Worm (Caenorhabditis elegans) whole organism, L2 larva: ENCODE results near the gene nova-1.

Experiments
- alr-1 ChIP-seq: fragments of 150-350 bp; optimal IDR thresholded peaks from 2 replicates; lab custom pipeline; 2014; ENCODE audit warnings: missing biosample characterization, missing genetic modification characterization
- ama-1 ChIP-seq: fragments of 150-350 bp; optimal IDR thresholded peaks from 2 replicates; lab custom pipeline; 2018; ENCODE audit warnings: inconsistent platforms
- dmd-4 ChIP-seq: sonication (generic microtip); optimal IDR thresholded peaks from 2 replicates; lab custom pipeline; 2017; ENCODE audit warnings: missing biosample characterization, missing genetic modification characterization
- egl-27 ChIP-seq: sonication (generic microtip); optimal IDR thresholded peaks from 3 replicates; lab custom pipeline; 2017; ENCODE audit warnings: missing biosample characterization, missing genetic modification reagents, missing genetic modification characterization
- lsy-2 ChIP-seq, 2 experiments: fragments of 150-350 bp in 1 of 2; sonication (generic microtip) in 1 of 2; optimal IDR thresholded peaks; 2 replicates each; lab custom pipeline; 2014 to 2017; ENCODE audit warnings: missing biosample characterization in 2 of 2, missing genetic modification characterization in 2 of 2
- mab-5 ChIP-seq: fragments of 150-350 bp; optimal IDR thresholded peaks from 2 replicates; lab custom pipeline; 2014; ENCODE audit warnings: missing biosample characterization, missing genetic modification characterization
- nhr-11 ChIP-seq: fragments of 150-350 bp; optimal IDR thresholded peaks from 2 replicates; lab custom pipeline; 2014; ENCODE audit warnings: missing biosample characterization, missing genetic modification characterization
- nhr-12 ChIP-seq: fragments of 150-350 bp; optimal IDR thresholded peaks from 2 replicates; lab custom pipeline; 2014; ENCODE audit warnings: missing biosample characterization, missing genetic modification characterization
- peb-1 ChIP-seq: fragments of 150-350 bp; optimal IDR thresholded peaks from 2 replicates; lab custom pipeline; 2014; ENCODE audit warnings: missing biosample characterization, missing genetic modification characterization
- skn-1 ChIP-seq: sonication (generic microtip); optimal IDR thresholded peaks from 2 replicates; lab custom pipeline; 2017; ENCODE audit warnings: missing biosample characterization, missing genetic modification characterization
- unc-39 ChIP-seq: fragments of 150-350 bp; optimal IDR thresholded peaks from 2 replicates; lab custom pipeline; 2014; ENCODE audit warnings: missing biosample characterization, missing genetic modification characterization
- unc-62 ChIP-seq: fragments of 150-350 bp; optimal IDR thresholded peaks from 2 replicates; lab custom pipeline; 2014; ENCODE audit warnings: missing biosample characterization, missing genetic modification reagents, missing genetic modification characterization
- ztf-11 ChIP-seq: sonication (generic microtip); optimal IDR thresholded peaks from 2 replicates; lab custom pipeline; 2017; ENCODE audit warnings: missing biosample characterization, missing genetic modification characterization
- ztf-4 ChIP-seq: fragments of 150-350 bp; optimal IDR thresholded peaks from 2 replicates; lab custom pipeline; 2014; ENCODE audit warnings: missing biosample characterization, missing genetic modification characterization

ce11 chrV:18107969-18108368, 26.2 kb upstream of the nova-1 start, which contains the start of gene Y37H2A.1:
- no peak for TF ChIP-seq mab-5 (tag; lab: Kevin White, UChicago)
- no peak for TF ChIP-seq lsy-2 (tag; optimal IDR thresholded peaks at IDR 0.05; lab: Kevin White, UChicago)
- no peak for TF ChIP-seq unc-62 (GFP tag; lab: Kevin White, UChicago)
- TF ChIP-seq ztf-11 (tag; lab: Kevin White, UChicago): no peak
- TF ChIP-seq peb-1 (tag; lab: Kevin White, UChicago): no peak
- no peak for TF ChIP-seq ama-1 (lab: Kevin White, UChicago)
- no peak for TF ChIP-seq unc-39
- TF ChIP-seq skn-1 (tag; lab: Kevin White, UChicago): no peak
- TF ChIP-seq egl-27 (tag; lab: Kevin White, UChicago): no peak
- TF ChIP-seq dmd-4 (tag; lab: Kevin White, UChicago): no peak
- no peak for TF ChIP-seq nhr-11 (tag; lab: Kevin White, UChicago)
- no peak for TF ChIP-seq nhr-12 (tag; lab: Kevin White, UChicago)
- no peak for TF ChIP-seq alr-1 (tag; lab: Kevin White, UChicago)
- TF ChIP-seq ztf-4 (tag; lab: Kevin White, UChicago): no peak
